Worm (Caenorhabditis elegans) whole organism, early embryonic: ENCODE measurements around the gene C29F4.3.

Experiments
- B0310.2 ChIP-seq: sonication (generic microtip); optimal IDR thresholded peaks from 2 replicates; lab custom pipeline; 2016; ENCODE audit warnings: mild to moderate bottlenecking, missing genetic modification characterization, missing compliant biosample characterization
- F13C5.2 ChIP-seq: sonication (generic microtip); optimal IDR thresholded peaks from 2 replicates; lab custom pipeline; 2017; ENCODE audit warnings: mild to moderate bottlenecking, missing genetic modification characterization, inconsistent platforms, missing compliant biosample characterization
- aly-1 ChIP-seq: sonication (generic microtip); optimal IDR thresholded peaks from 2 replicates; lab custom pipeline; 2016; ENCODE audit warnings: missing genetic modification characterization, missing compliant biosample characterization
- ama-1 ChIP-seq: fragments of 150-350 bp; optimal IDR thresholded peaks from 2 replicates; lab custom pipeline; 2014
- ceh-13 ChIP-seq: fragments of 200-800 bp; sonication (Bioruptor generic); optimal IDR thresholded peaks from 2 replicates; lab custom pipeline; 2018; ENCODE audit warnings: mild to moderate bottlenecking, missing genetic modification characterization, missing compliant biosample characterization
- ceh-36 ChIP-seq: sonication (generic microtip); optimal IDR thresholded peaks from 2 replicates; lab custom pipeline; 2016; ENCODE audit warnings: missing genetic modification characterization, inconsistent platforms, missing compliant biosample characterization
- ets-7 ChIP-seq: sonication (generic microtip); optimal IDR thresholded peaks from 2 replicates; lab custom pipeline; 2016; ENCODE audit warnings: missing genotype, missing genetic modification characterization, missing compliant biosample characterization
- flt-1 ChIP-seq: fragments of 200-800 bp; sonication (Bioruptor generic); IDR thresholded peaks from 2 replicates; pipeline ENCODE4 v1.3.6; 2022; ENCODE audit warnings: missing genetic modification characterization, missing compliant biosample characterization
- hmbx-1 ChIP-seq: sonication (generic microtip); optimal IDR thresholded peaks from 2 replicates; lab custom pipeline; 2016; ENCODE audit warnings: mild to moderate bottlenecking, missing genetic modification characterization, missing compliant biosample characterization
- hmg-4 ChIP-seq: fragments of 200-800 bp; sonication (Bioruptor generic); optimal IDR thresholded peaks from 2 replicates; lab custom pipeline; 2018; ENCODE audit warnings: mild to moderate bottlenecking, missing genetic modification characterization, missing compliant biosample characterization
- hnd-1 ChIP-seq: sonication (generic microtip); optimal IDR thresholded peaks from 2 replicates; lab custom pipeline; 2016; ENCODE audit warnings: missing genetic modification characterization, missing compliant biosample characterization
- pes-1 ChIP-seq: fragments of 200-800 bp; sonication (Bioruptor generic); IDR thresholded peaks from 2 replicates; pipeline ENCODE4 v1.3.6; 2022; ENCODE audit warnings: missing genetic modification reagents, missing genetic modification characterization, missing compliant biosample characterization
- scrt-1 ChIP-seq: fragments of 200-800 bp; sonication (Bioruptor generic); IDR thresholded peaks from 2 replicates; pipeline ENCODE4 v1.3.6; 2022; ENCODE audit warnings: missing genetic modification characterization, missing compliant biosample characterization
- sea-1 ChIP-seq: fragments of 200-800 bp; sonication (Bioruptor generic); conservative IDR thresholded peaks from 2 replicates; pipeline ENCODE4 v1.3.6; 2022; ENCODE audit warnings: missing genetic modification characterization, missing compliant biosample characterization
- tbx-11 ChIP-seq: fragments of 200-800 bp; sonication (Bioruptor generic); IDR thresholded peaks from 2 replicates; pipeline ENCODE4 v1.3.6; 2022; ENCODE audit warnings: missing genetic modification characterization, missing compliant biosample characterization
- tbx-37 ChIP-seq: fragments of 200-800 bp; sonication (Bioruptor generic); conservative IDR thresholded peaks from 2 replicates; pipeline ENCODE4 v1.3.6; 2022; ENCODE audit warnings: missing genetic modification reagents, missing genetic modification characterization, missing compliant biosample characterization
- tra-4 ChIP-seq: sonication (generic microtip); optimal IDR thresholded peaks from 2 replicates; lab custom pipeline; 2017; ENCODE audit warnings: missing genetic modification characterization, missing compliant biosample characterization

The C29F4.3 gene

DNA sequence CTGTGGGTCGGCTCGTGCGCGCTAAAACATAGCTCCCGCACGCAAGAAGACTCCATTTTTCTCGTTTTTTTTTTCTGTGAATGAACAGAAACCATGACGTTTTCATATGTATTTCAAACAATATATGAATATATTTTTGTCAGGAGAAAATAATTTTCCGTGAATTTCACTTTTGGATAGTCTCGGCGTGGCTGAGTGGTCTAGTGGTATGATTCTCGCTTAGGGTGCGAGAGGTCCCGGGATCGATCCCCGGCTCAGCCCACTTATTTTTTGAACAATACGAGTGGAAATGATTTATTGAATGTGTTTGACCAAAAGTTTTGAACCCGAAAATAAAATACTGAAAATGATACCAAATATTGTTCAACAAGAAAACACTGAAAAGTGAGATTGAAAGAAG, 7.6 kb upstream of the C29F4.3 start:
- TF ChIP-seq hnd-1 (tag; lab: Kevin White, UChicago) (no peak), hmg-4 (GFP tag; lab: Kevin White, UChicago) (no peak), ceh-36 (no peak), B0310.2 (tag; lab: Kevin White, UChicago) (no peak), ets-7 (tag; lab: Kevin White, UChicago) (no peak), ama-1 (lab: Kevin White, UChicago) (no peak), hmbx-1 (tag; lab: Kevin White, UChicago) (no peak), F13C5.2 (tag; lab: Kevin White, UChicago) (no peak), tbx-37 (GFP tag; lab: Robert Waterston, UW) (no peak), flt-1 (GFP tag; lab: Robert Waterston, UW) (no peak), tra-4 (tag; lab: Kevin White, UChicago) (no peak), aly-1 (tag; lab: Kevin White, UChicago) (no peak), tbx-11 (no peak), scrt-1 (GFP tag; lab: Robert Waterston, UW) (no peak), pes-1 (GFP tag; lab: Robert Waterston, UW) (no peak), sea-1 (GFP tag; lab: Robert Waterston, UW) (no peak), ceh-13 (GFP tag; lab: Kevin White, UChicago) (no peak)

DNA sequence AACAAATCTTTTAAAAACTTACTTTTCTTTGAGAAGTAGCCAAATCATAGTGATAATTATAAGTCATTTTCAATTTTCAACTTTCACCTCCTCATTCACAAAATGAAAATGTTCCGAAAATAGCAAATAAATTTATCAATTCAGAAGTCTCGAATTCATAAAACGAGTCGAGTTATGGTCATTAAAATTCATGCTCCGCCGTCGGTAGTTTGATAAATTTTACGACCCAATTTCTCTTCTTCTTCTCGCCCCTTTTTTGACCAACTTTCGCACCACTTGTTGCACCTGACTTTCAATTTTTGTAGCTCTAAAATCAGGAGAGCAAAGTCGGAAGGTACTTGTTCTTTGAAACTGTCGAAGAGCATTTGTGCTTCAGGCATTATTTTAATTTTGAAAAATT, 6.3 kb upstream of the C29F4.3 start, which contains the start of gene best-7:
Gene best-7, minus strand, starts transcription at position 239 of the 400 bp plus-strand sequence.
- TF ChIP-seq ets-7 (tag; lab: Kevin White, UChicago) (no peak), sea-1 (GFP tag; lab: Robert Waterston, UW) (no peak), tbx-11 (no peak), ceh-36 (no peak), tra-4 (tag; lab: Kevin White, UChicago) (no peak), scrt-1 (GFP tag; lab: Robert Waterston, UW) (no peak), tbx-37 (GFP tag; lab: Robert Waterston, UW) (no peak), hmbx-1 (tag; lab: Kevin White, UChicago) (no peak), hmg-4 (GFP tag; lab: Kevin White, UChicago) (no peak), flt-1 (GFP tag; lab: Robert Waterston, UW) (no peak), ama-1 (lab: Kevin White, UChicago) (no peak), hnd-1 (tag; lab: Kevin White, UChicago) (no peak), F13C5.2 (tag; lab: Kevin White, UChicago) (no peak), B0310.2 (tag; lab: Kevin White, UChicago) (no peak), aly-1 (tag; lab: Kevin White, UChicago) (no peak)

DNA sequence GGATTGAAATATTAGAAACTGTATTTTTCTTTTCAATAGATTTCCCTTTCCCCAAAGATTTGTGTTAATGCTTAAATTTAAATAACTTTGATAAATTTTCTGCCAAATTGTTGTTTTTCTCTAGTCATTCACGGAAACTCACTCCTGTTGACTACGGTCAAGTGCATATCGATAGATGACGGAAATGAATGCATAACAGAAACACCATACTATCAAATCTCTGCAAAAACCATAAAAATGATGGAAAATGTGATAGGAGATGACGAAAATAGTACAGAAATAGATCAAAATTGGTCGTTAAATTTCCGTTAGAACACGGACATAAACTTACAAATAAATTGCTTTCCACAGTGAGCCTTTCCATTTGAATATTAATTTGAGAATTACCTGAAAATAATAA, 5.2 kb upstream of the C29F4.3 start:
- TF ChIP-seq hmbx-1 (tag; lab: Kevin White, UChicago) = no peak
- TF ChIP-seq B0310.2 (tag; lab: Kevin White, UChicago) = no peak
- TF ChIP-seq pes-1 (GFP tag; lab: Robert Waterston, UW) = no peak
- TF ChIP-seq ets-7 (tag; lab: Kevin White, UChicago) = no peak
- no peak for TF ChIP-seq hmg-4 (GFP tag; lab: Kevin White, UChicago)
- TF ChIP-seq aly-1 (tag; lab: Kevin White, UChicago) = no peak
- no peak for TF ChIP-seq flt-1 (GFP tag; lab: Robert Waterston, UW)

DNA sequence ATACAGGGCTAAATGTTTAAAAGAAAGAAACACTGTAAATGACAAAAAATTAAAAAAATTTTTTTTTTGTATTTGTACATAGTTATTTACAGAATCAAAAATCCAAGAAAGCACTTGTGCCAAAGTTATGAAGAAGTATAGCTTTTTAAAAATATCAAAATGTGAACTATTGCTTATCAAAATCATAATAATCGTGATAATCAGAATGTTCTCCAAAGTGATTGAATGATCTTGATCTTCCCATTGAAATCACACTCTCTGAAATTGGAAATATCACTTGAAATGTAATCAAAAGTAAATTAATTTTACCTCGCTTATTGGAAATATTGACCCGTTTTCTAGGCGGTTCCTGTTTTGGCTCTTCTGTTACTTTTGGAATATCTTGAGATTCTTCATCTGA, 2.8 kb upstream of the C29F4.3 start:
- TF ChIP-seq scrt-1 (GFP tag; lab: Robert Waterston, UW) (no peak), aly-1 (tag; lab: Kevin White, UChicago) (no peak), pes-1 (GFP tag; lab: Robert Waterston, UW) (no peak), tbx-11 (no peak), ceh-36 (no peak), hmg-4 (GFP tag; lab: Kevin White, UChicago) (no peak), ets-7 (tag; lab: Kevin White, UChicago) (no peak), hnd-1 (tag; lab: Kevin White, UChicago) (no peak), B0310.2 (tag; lab: Kevin White, UChicago) (no peak), tbx-37 (GFP tag; lab: Robert Waterston, UW) (no peak), tra-4 (tag; lab: Kevin White, UChicago) (no peak), ama-1 (lab: Kevin White, UChicago) (no peak), ceh-13 (GFP tag; lab: Kevin White, UChicago) (no peak)

DNA sequence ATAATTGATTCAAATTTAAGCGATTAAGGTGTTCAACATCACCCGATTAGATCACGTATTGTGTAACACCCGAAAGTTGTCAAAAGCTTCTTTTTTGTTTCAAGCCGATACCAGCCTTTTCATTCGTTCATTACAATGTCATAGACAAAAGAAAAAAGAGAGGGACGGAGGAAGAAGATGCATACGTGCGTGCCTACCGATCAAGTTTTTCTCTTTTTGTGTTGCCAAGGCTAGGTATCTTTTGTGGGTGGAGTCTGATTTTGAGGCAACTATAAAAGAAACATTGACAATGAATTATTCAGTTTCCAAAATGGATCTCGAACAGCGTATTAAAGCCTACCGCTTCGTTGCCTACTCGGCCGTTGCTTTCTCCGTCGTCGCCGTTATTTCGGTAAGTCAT, 1.4 kb upstream of the C29F4.3 start, which contains the start of gene col-125:
Gene col-125, plus strand, starts transcription at position 301 of the 400 bp plus-strand sequence.
- no peak for TF ChIP-seq hmbx-1 (tag; lab: Kevin White, UChicago)
- TF ChIP-seq flt-1 (GFP tag; lab: Robert Waterston, UW) = no peak
- no peak for TF ChIP-seq B0310.2 (tag; lab: Kevin White, UChicago)

DNA sequence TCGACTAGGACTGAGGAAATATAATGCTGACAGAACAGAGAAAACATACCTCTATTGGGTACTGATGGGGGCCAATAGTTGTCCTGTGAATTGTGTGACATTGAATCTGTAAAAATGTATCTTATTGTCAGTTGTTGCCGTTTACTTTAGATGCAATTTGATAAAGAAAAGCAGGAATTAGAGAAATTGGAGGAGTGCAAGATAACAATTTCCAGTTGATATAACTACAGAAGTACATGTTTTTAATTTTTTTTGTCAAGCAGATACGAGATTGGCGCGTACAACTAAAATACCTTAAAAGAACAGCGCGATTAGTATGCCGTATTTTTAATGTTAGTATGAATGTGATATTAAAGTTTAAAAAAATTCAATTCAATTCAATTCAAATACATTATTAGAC, 5.7 kb downstream of the C29F4.3 start, which contains the start of gene zip-6:
Gene zip-6, minus strand, starts transcription at position 101 of the 400 bp plus-strand sequence.
- no peak for TF ChIP-seq F13C5.2 (tag; lab: Kevin White, UChicago)
- no peak for TF ChIP-seq ama-1 (lab: Kevin White, UChicago)
- TF ChIP-seq ceh-36 = no peak
- TF ChIP-seq aly-1 (tag; lab: Kevin White, UChicago) = no peak
- no peak for TF ChIP-seq hnd-1 (tag; lab: Kevin White, UChicago)
- no peak for TF ChIP-seq ets-7 (tag; lab: Kevin White, UChicago)
- TF ChIP-seq tra-4 (tag; lab: Kevin White, UChicago) = no peak
- no peak for TF ChIP-seq hmg-4 (GFP tag; lab: Kevin White, UChicago)
- TF ChIP-seq B0310.2 (tag; lab: Kevin White, UChicago) = no peak
- TF ChIP-seq flt-1 (GFP tag; lab: Robert Waterston, UW) = no peak
- TF ChIP-seq pes-1 (GFP tag; lab: Robert Waterston, UW) = no peak
- TF ChIP-seq tbx-11 = no peak

DNA sequence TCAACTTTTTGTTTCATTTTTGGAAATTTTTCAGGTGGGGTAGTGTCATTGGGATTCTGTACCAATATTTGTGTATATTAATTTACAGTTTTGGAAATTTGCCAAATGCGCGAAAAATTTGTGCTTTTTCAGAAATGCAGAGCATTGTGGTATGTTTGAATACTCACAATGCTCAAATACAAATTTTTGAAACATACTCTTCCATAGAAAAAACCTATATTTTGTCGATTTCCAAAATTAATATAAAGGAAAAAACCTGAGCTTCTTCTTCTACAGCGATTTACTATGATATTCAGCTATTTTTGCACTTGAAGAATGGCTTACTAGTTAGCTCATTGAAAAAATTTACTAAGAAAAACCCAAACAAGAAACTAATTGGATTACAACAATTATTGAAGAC, 10.8 kb downstream of the C29F4.3 start:
- no peak for TF ChIP-seq ceh-13 (GFP tag; lab: Kevin White, UChicago)
- no peak for TF ChIP-seq scrt-1 (GFP tag; lab: Robert Waterston, UW)
- TF ChIP-seq tbx-11 = no peak
- TF ChIP-seq sea-1 (GFP tag; lab: Robert Waterston, UW) = no peak
- no peak for TF ChIP-seq F13C5.2 (tag; lab: Kevin White, UChicago)
- TF ChIP-seq aly-1 (tag; lab: Kevin White, UChicago) = no peak
- no peak for TF ChIP-seq pes-1 (GFP tag; lab: Robert Waterston, UW)
- TF ChIP-seq tbx-37 (GFP tag; lab: Robert Waterston, UW) = no peak
